Worm (Caenorhabditis elegans) whole organism, midembryonic: ENCODE results near the gene nep-1.

Experiments used
- T22C8.4 ChIP-seq: fragments of 200-800 bp; sonication (Bioruptor generic); IDR thresholded peaks from 2 replicates; pipeline ENCODE4 v1.3.6; 2022; ENCODE audit warnings: missing genetic modification characterization, missing compliant biosample characterization
- cog-1 ChIP-seq: sonication (generic microtip); optimal IDR thresholded peaks from 2 replicates; lab custom pipeline; 2016; ENCODE audit warnings: missing genetic modification characterization, missing compliant biosample characterization
- med-1 ChIP-seq: sonication (generic microtip); optimal IDR thresholded peaks from 2 replicates; lab custom pipeline; 2017; ENCODE audit warnings: missing genetic modification characterization, mild to moderate bottlenecking, missing compliant biosample characterization, antibody characterized with exemption, missing genetic modification reagents; ENCODE audit not compliant: insufficient read depth
- ref-1 ChIP-seq: fragments of 200-800 bp; sonication (Bioruptor generic); conservative IDR thresholded peaks from 2 replicates; pipeline ENCODE4 v1.3.6; 2022; ENCODE audit warnings: missing genetic modification reagents, missing genetic modification characterization, missing compliant biosample characterization
- ztf-23 ChIP-seq: fragments of 200-800 bp; sonication (Bioruptor generic); IDR thresholded peaks from 2 replicates; pipeline ENCODE4 v1.3.6; 2022; ENCODE audit warnings: missing genetic modification reagents, missing genetic modification characterization, missing compliant biosample characterization

DNA sequence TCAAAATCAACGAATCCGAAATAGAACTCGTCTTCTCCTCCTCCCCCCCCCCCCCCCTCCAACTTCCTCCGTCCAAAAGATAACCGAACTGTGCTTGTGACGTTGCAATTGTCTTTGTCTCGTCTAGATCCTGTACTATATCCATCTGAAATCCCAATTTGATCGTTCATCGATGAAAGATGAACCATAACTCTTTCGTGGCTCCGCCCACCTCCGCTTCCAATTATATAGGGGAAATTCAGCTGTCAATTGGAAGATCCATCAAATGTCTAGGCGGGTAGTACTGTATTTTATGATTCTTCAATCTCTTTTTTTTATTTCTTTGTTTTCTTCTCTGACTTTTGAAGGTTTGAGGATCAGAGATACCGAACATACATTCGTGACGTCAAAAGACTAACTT, 11.6 kb downstream of the nep-1 start:
- TF ChIP-seq T22C8.4 (no peak), med-1 (GFP tag; lab: Kevin White, UChicago) (no peak), ztf-23 (GFP tag; lab: Robert Waterston, UW) (no peak), cog-1 (tag; lab: Kevin White, UChicago) (no peak), ref-1 (no peak)
